Fruit fly (Drosophila melanogaster): ENCODE data around the gene Meics.

Gene Meics

dm6 chr3L:13938470-13939150 lies 25.9 kb downstream of the Meics start (continued):
- TF ChIP-seq Nf-YC (tag; optimal IDR thresholded peaks at IDR 0.05) (peak; percentile 89), Hr51 (GFP tag; optimal IDR thresholded peaks at IDR 0.05) (peak; percentile 83 to 93), CG8089 (GFP tag; optimal IDR thresholded peaks at IDR 0.05) (peak; percentile 85), slbo (GFP tag; IDR thresholded peaks at IDR 0.05) (peak; percentile 65), CG10654 (GFP tag; optimal IDR thresholded peaks at IDR 0.05) (peak; percentile 74), ssp (GFP tag; IDR thresholded peaks at IDR 0.05) (peak; percentile 60; the same call in 1 of the 2 replicates), CG11247 (GFP tag; IDR thresholded peaks at IDR 0.05) (peak; percentile 35; the same call in 1 of the 2 replicates), Abd-B (GFP tag; optimal IDR thresholded peaks at IDR 0.05) (peak; percentile 85), lola (GFP tag; optimal IDR thresholded peaks at IDR 0.05) (peak in 1 of 3 experiments; percentile 91), nau (GFP tag; optimal IDR thresholded peaks at IDR 0.05) (peak; percentile 90), fd64A (GFP tag; optimal IDR thresholded peaks at IDR 0.05) (peak; percentile 54), CG31388 (GFP tag; optimal IDR thresholded peaks at IDR 0.05) (peak; percentile 51), CG11456 (GFP tag; IDR thresholded peaks at IDR 0.05) (peak; percentile 56), CG3065 (GFP tag; optimal IDR thresholded peaks at IDR 0.05) (peak; percentile 47), gem (tag; optimal IDR thresholded peaks at IDR 0.05) (peak; percentile 90), Hr3 (GFP tag; optimal IDR thresholded peaks at IDR 0.05) (peak; percentile 87), Oli (tag; optimal IDR thresholded peaks at IDR 0.05) (peak; percentile 95), fru (optimal IDR thresholded peaks at IDR 0.05) (no peak), emc (GFP tag; optimal IDR thresholded peaks at IDR 0.05) (peak; percentile 76), CG2129 (GFP tag; IDR thresholded peaks at IDR 0.05; ENCODE audit: partially characterized antibody) (no peak), CG14965 (GFP tag; optimal IDR thresholded peaks at IDR 0.05; ENCODE audit: borderline replicate concordance) (peak; percentile 66), CG8944 (GFP tag; optimal IDR thresholded peaks at IDR 0.05) (peak; percentile 76), CG14050 (GFP tag; IDR thresholded peaks at IDR 0.05) (no peak; the same call in 2 of the 3 replicates), Fer2 (tag; optimal IDR thresholded peaks at IDR 0.05) (peak; percentile 65), Doc3 (GFP tag; IDR thresholded peaks at IDR 0.05; ENCODE audit: partially characterized antibody) (no peak), CG31441 (GFP tag; IDR thresholded peaks at IDR 0.05) (peak; percentile 92), sr (GFP tag; IDR thresholded peaks at IDR 0.05) (no peak), Bgb (GFP tag; IDR thresholded peaks at IDR 0.05; ENCODE audit: partially characterized antibody) (no peak), CG11093 (GFP tag; IDR thresholded peaks at IDR 0.05) (peak; percentile 59; the same call in 2 of the 3 replicates), CG32767 (GFP tag; IDR thresholded peaks at IDR 0.05) (peak; percentile 66), ham (GFP tag; IDR thresholded peaks at IDR 0.05) (no peak), CG4282 (GFP tag; optimal IDR thresholded peaks at IDR 0.05) (peak; percentile 84), lov (optimal IDR thresholded peaks at IDR 0.05) (no peak), lov (GFP tag; IDR thresholded peaks at IDR 0.05) (0 out of 3 replicates have a peak, but pooled peaks have one; percentile 52), C15 (GFP tag; IDR thresholded peaks at IDR 0.05) (no peak), HLH54F (GFP tag; optimal IDR thresholded peaks at IDR 0.05) (peak; percentile 92), H2.0 (GFP tag; IDR thresholded peaks at IDR 0.05) (0 out of 2 replicates have a peak, but pooled peaks have one; percentile 42), CG13296 (GFP tag; optimal IDR thresholded peaks at IDR 0.05) (peak; percentile 93), Lim3 (GFP tag; IDR thresholded peaks at IDR 0.05) (no peak), BEAF-32 (GFP tag; optimal IDR thresholded peaks at IDR 0.05) (peak; percentile 25), fu2 (GFP tag; optimal IDR thresholded peaks at IDR 0.05) (peak; percentile 91), CG9797 (GFP tag; optimal IDR thresholded peaks at IDR 0.05) (no peak), CG13775 (GFP tag; optimal IDR thresholded peaks at IDR 0.05) (peak; percentile 93), usp (GFP tag; optimal IDR thresholded peaks at IDR 0.05) (no peak), Dek (tag; optimal IDR thresholded peaks at IDR 0.05) (peak; percentile 67), zen (tag; optimal IDR thresholded peaks at IDR 0.05) (peak; percentile 48), Taf1 (GFP tag; IDR thresholded peaks at IDR 0.05) (peak; percentile 47; the same call in 1 of the 2 replicates), CG6175 (GFP tag; IDR thresholded peaks at IDR 0.05) (no peak), gt (GFP tag; IDR thresholded peaks at IDR 0.05) (no peak), CG3726 (GFP tag; IDR thresholded peaks at IDR 0.05) (no peak)

All from whole organism, embryonic.